Fruit fly (Drosophila melanogaster): ENCODE measurements around the gene Ca-Ma2d.

dm6 chr2L:16269232-16270134 lies 38.2 kb downstream of the Ca-Ma2d start:
- TF ChIP-seq CG6854 (GFP tag; optimal IDR thresholded peaks at IDR 0.05) (peak; percentile 96), CG3919 (GFP tag; optimal IDR thresholded peaks at IDR 0.05) (peak; percentile 82), CG1621 (tag; optimal IDR thresholded peaks at IDR 0.05) (peak; percentile 70), spab (GFP tag; optimal IDR thresholded peaks at IDR 0.05) (peak; percentile 61), CG9139 (GFP tag; optimal IDR thresholded peaks at IDR 0.05) (peak; percentile 80), Sox102F (GFP tag; optimal IDR thresholded peaks at IDR 0.05) (peak; percentile 78), OdsH (GFP tag; optimal IDR thresholded peaks at IDR 0.05) (peak; percentile 13), salr (GFP tag; optimal IDR thresholded peaks at IDR 0.05) (peak in 1 of 2 experiments; percentile 39), CG16779 (tag; optimal IDR thresholded peaks at IDR 0.05) (peak; percentile 79), CG15336 (GFP tag; IDR thresholded peaks at IDR 0.05) (no peak), CG10669 (GFP tag; optimal IDR thresholded peaks at IDR 0.05) (peak; percentile 11)
